Fruit fly (Drosophila melanogaster): ENCODE results near the gene Meltrin.
A peak's percentile ranks its signal among the peaks of the same experiment; 100 is the strongest.

Meltrin gene

dm6 chr3R:14696949-14697513, at the start of gene Meltrin:
Meltrin (minus strand) TSS chr3R:14697292.
- no peak for TF ChIP-seq psq (optimal IDR thresholded peaks at IDR 0.05)
- TF ChIP-seq usp (GFP tag; optimal IDR thresholded peaks at IDR 0.05): no peak
- TF ChIP-seq Dll (optimal IDR thresholded peaks at IDR 0.05): no peak
- TF ChIP-seq EcR (GFP tag; optimal IDR thresholded peaks at IDR 0.05): no peak
- TF ChIP-seq CG8478 (optimal IDR thresholded peaks at IDR 0.05): no peak
- TF ChIP-seq pan (optimal IDR thresholded peaks at IDR 0.05): no peak

- TF ChIP-seq CG8478 (optimal IDR thresholded peaks at IDR 0.05): no peak
- TF ChIP-seq EcR (GFP tag; optimal IDR thresholded peaks at IDR 0.05): no peak
- TF ChIP-seq Dll (optimal IDR thresholded peaks at IDR 0.05): no peak
- no peak for TF ChIP-seq psq (optimal IDR thresholded peaks at IDR 0.05)
- no peak for TF ChIP-seq pan (optimal IDR thresholded peaks at IDR 0.05)
- TF ChIP-seq usp (GFP tag; optimal IDR thresholded peaks at IDR 0.05): no peak
Observed at dm6 chr3R:14744339-14745129, 47.4 kb upstream of the Meltrin start.

dm6 chr3R:14743418-14743817, 46.3 kb upstream of the Meltrin start:
- no peak for TF ChIP-seq psq (optimal IDR thresholded peaks at IDR 0.05)
- TF ChIP-seq EcR (GFP tag; optimal IDR thresholded peaks at IDR 0.05): no peak
- TF ChIP-seq pan (optimal IDR thresholded peaks at IDR 0.05): no peak
- no peak for TF ChIP-seq Dll (optimal IDR thresholded peaks at IDR 0.05)
- TF ChIP-seq CG8478 (optimal IDR thresholded peaks at IDR 0.05): no peak
- no peak for TF ChIP-seq usp (GFP tag; optimal IDR thresholded peaks at IDR 0.05)

- TF ChIP-seq EcR (GFP tag; optimal IDR thresholded peaks at IDR 0.05) (no peak), psq (optimal IDR thresholded peaks at IDR 0.05) (no peak), usp (GFP tag; optimal IDR thresholded peaks at IDR 0.05) (no peak), CG8478 (optimal IDR thresholded peaks at IDR 0.05) (no peak), Dll (optimal IDR thresholded peaks at IDR 0.05) (no peak), pan (optimal IDR thresholded peaks at IDR 0.05) (no peak)
Observed at dm6 chr3R:14742928-14743327, 45.8 kb upstream of the Meltrin start.

- TF ChIP-seq pan (optimal IDR thresholded peaks at IDR 0.05) (no peak), usp (GFP tag; optimal IDR thresholded peaks at IDR 0.05) (no peak), psq (optimal IDR thresholded peaks at IDR 0.05) (no peak), Dll (optimal IDR thresholded peaks at IDR 0.05) (no peak), CG8478 (optimal IDR thresholded peaks at IDR 0.05) (no peak), EcR (GFP tag; optimal IDR thresholded peaks at IDR 0.05) (no peak)
Observed at dm6 chr3R:14742064-14742463, 45.0 kb upstream of the Meltrin start.

dm6 chr3R:14741192-14741915, 44.3 kb upstream of the Meltrin start, which contains the start of the genes eff and jvl:
eff (minus strand) TSS chr3R:14741319.
jvl (plus strand) TSS chr3R:14741582.
- TF ChIP-seq EcR (GFP tag; optimal IDR thresholded peaks at IDR 0.05) (no peak), psq (optimal IDR thresholded peaks at IDR 0.05) (no peak), pan (optimal IDR thresholded peaks at IDR 0.05) (no peak), Dll (optimal IDR thresholded peaks at IDR 0.05) (no peak), usp (GFP tag; optimal IDR thresholded peaks at IDR 0.05) (no peak), CG8478 (optimal IDR thresholded peaks at IDR 0.05) (no peak)

DNA sequence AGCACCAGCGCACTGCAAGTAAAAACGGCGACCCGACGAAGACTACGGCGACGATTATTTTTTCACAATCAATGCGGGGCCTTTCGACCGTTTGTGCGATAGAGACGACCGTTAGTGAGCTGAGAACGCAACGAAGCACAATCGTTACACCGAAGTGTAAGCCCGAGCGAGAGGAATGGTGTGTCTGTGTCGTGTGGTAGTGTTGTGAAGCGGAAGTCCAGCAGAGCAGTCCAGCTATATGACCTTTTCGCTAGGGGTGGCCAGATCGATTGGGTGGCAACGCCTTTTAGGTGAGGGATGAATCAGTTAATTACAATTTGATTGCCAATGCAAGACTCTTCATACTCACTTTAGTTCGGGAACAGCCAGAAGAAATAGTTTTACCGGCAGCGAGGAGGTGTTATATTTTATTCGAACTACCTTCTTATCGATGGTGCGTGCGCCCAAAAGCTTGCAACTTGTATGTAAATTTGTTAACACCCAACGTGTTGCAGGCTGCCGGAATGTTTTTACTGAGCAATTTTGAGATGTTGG, 43.6 kb upstream of the Meltrin start:
- TF ChIP-seq psq (optimal IDR thresholded peaks at IDR 0.05) (no peak), pan (optimal IDR thresholded peaks at IDR 0.05) (no peak), usp (GFP tag; optimal IDR thresholded peaks at IDR 0.05) (no peak), CG8478 (optimal IDR thresholded peaks at IDR 0.05) (peak; percentile 86), EcR (GFP tag; optimal IDR thresholded peaks at IDR 0.05) (no peak)

dm6 chr3R:14740253-14740522, 43.1 kb upstream of the Meltrin start:
- TF ChIP-seq Dll (optimal IDR thresholded peaks at IDR 0.05) (no peak), EcR (GFP tag; optimal IDR thresholded peaks at IDR 0.05) (no peak), usp (GFP tag; optimal IDR thresholded peaks at IDR 0.05) (no peak), CG8478 (optimal IDR thresholded peaks at IDR 0.05) (no peak), pan (optimal IDR thresholded peaks at IDR 0.05) (no peak), psq (optimal IDR thresholded peaks at IDR 0.05) (no peak)

- TF ChIP-seq Dll (optimal IDR thresholded peaks at IDR 0.05) (no peak), pan (optimal IDR thresholded peaks at IDR 0.05) (no peak), EcR (GFP tag; optimal IDR thresholded peaks at IDR 0.05) (no peak), psq (optimal IDR thresholded peaks at IDR 0.05) (no peak), CG8478 (optimal IDR thresholded peaks at IDR 0.05) (no peak), usp (GFP tag; optimal IDR thresholded peaks at IDR 0.05) (no peak)
Observed at dm6 chr3R:14739501-14740252, 42.6 kb upstream of the Meltrin start.

- TF ChIP-seq Dll (optimal IDR thresholded peaks at IDR 0.05): peak; percentile 23
- TF ChIP-seq EcR (GFP tag; optimal IDR thresholded peaks at IDR 0.05): no peak
- TF ChIP-seq CG8478 (optimal IDR thresholded peaks at IDR 0.05): peak; percentile 51
- no peak for TF ChIP-seq psq (optimal IDR thresholded peaks at IDR 0.05)
- no peak for TF ChIP-seq pan (optimal IDR thresholded peaks at IDR 0.05)
- no peak for TF ChIP-seq usp (GFP tag; optimal IDR thresholded peaks at IDR 0.05)
Observed at dm6 chr3R:14739088-14739487, 42.0 kb upstream of the Meltrin start.

Measured in whole organism.